Fruit fly (Drosophila melanogaster) whole organism, embryonic: ENCODE results near the gene Nse1.
A peak's percentile ranks its signal among the peaks of the same experiment; 100 is the strongest.

Experiments used
- C15 ChIP-seq: fragments of 200-800 bp; sonication (Bioruptor generic); IDR thresholded peaks from 3 replicates; pipeline ENCODE4 v1.3.6; 2022; ENCODE audit warnings: missing biosample characterization, missing genetic modification characterization
- CG10209 ChIP-seq: fragments of 200-800 bp; sonication (Bioruptor generic); optimal IDR thresholded peaks from 3 replicates; lab custom pipeline; 2017; ENCODE audit warnings: missing biosample characterization, mild to moderate bottlenecking, missing genetic modification characterization, missing genetic modification reagents
- CG11723 ChIP-seq: fragments of 200-800 bp; sonication (Bioruptor generic); optimal IDR thresholded peaks from 2 replicates; lab custom pipeline; 2017; ENCODE audit warnings: missing biosample characterization, mild to moderate bottlenecking, missing genetic modification characterization
- CG12744 ChIP-seq: fragments of 200-800 bp; sonication (Bioruptor generic); optimal IDR thresholded peaks from 2 replicates; lab custom pipeline; 2016; ENCODE audit warnings: missing biosample characterization, missing genetic modification characterization
- CG13296 ChIP-seq: fragments of 200-800 bp; sonication (Bioruptor generic); optimal IDR thresholded peaks from 3 replicates; lab custom pipeline; 2018; ENCODE audit warnings: missing biosample characterization, mild to moderate bottlenecking, missing genetic modification characterization
- CG17612 ChIP-seq: fragments of 200-800 bp; sonication (Bioruptor generic); IDR thresholded peaks from 2 replicates; pipeline ENCODE4 v1.3.6; 2022; ENCODE audit warnings: missing biosample characterization, missing genetic modification characterization
- CG17802 ChIP-seq: fragments of 200-800 bp; sonication (Bioruptor generic); optimal IDR thresholded peaks from 2 replicates; lab custom pipeline; 2018; ENCODE audit warnings: missing biosample characterization, mild to moderate bottlenecking, missing genetic modification characterization, moderate library complexity
- CG18262 ChIP-seq: fragments of 200-800 bp; optimal IDR thresholded peaks from 3 replicates; lab custom pipeline; 2019; ENCODE audit warnings: missing biosample characterization, mild to moderate bottlenecking, missing genetic modification characterization, moderate library complexity
- CG1832 ChIP-seq: fragments of 200-800 bp; sonication (Bioruptor generic); optimal IDR thresholded peaks from 2 replicates; lab custom pipeline; 2017; ENCODE audit warnings: missing biosample characterization, mild to moderate bottlenecking, missing genetic modification characterization, inconsistent platforms
- CG18599 ChIP-seq: fragments of 200-800 bp; sonication (Bioruptor generic); optimal IDR thresholded peaks from 3 replicates; lab custom pipeline; 2017; ENCODE audit warnings: missing biosample characterization, missing genetic modification characterization, mild to moderate bottlenecking, moderate library complexity, missing genetic modification reagents
- CG2199 ChIP-seq: fragments of 200-800 bp; sonication (Bioruptor generic); IDR thresholded peaks from 3 replicates; pipeline ENCODE4 v1.3.6; 2022; ENCODE audit warnings: missing biosample characterization, missing genetic modification characterization
- CG3065 ChIP-seq: fragments of 200-800 bp; sonication (Bioruptor generic); optimal IDR thresholded peaks from 2 replicates; lab custom pipeline; 2016; ENCODE audit warnings: missing biosample characterization, missing genetic modification characterization
- CG32767 ChIP-seq: fragments of 200-800 bp; sonication (Bioruptor generic); IDR thresholded peaks from 2 replicates; pipeline ENCODE4 v1.3.6; 2022; ENCODE audit warnings: missing biosample characterization, missing genetic modification characterization
- CG3407 ChIP-seq: fragments of 200-800 bp; sonication (Bioruptor generic); optimal IDR thresholded peaks from 2 replicates; lab custom pipeline; 2018; ENCODE audit warnings: missing biosample characterization, mild to moderate bottlenecking, missing genetic modification characterization
- CG3726 ChIP-seq: fragments of 200-800 bp; sonication (Bioruptor generic); IDR thresholded peaks from 3 replicates; pipeline ENCODE4, ENCODE4 v1.3.6; 2022; ENCODE audit warnings: missing biosample characterization, missing genetic modification characterization
- CG3838 ChIP-seq: fragments of 200-800 bp; sonication (Bioruptor generic); optimal IDR thresholded peaks from 3 replicates; lab custom pipeline; 2016; ENCODE audit warnings: missing biosample characterization, missing genetic modification characterization
- CG5180 ChIP-seq: fragments of 200-800 bp; sonication (Bioruptor generic); optimal IDR thresholded peaks from 3 replicates; lab custom pipeline; 2017; ENCODE audit warnings: missing biosample characterization, missing genetic modification characterization, mild to moderate bottlenecking, moderate library complexity, missing genetic modification reagents
- CG7271 ChIP-seq: fragments of 200-800 bp; sonication (Bioruptor generic); optimal IDR thresholded peaks from 2 replicates; lab custom pipeline; 2018; ENCODE audit warnings: missing biosample characterization, mild to moderate bottlenecking, missing genetic modification characterization, moderate library complexity
- CG8089 ChIP-seq: fragments of 200-800 bp; sonication (Bioruptor generic); optimal IDR thresholded peaks from 3 replicates; lab custom pipeline; 2016; ENCODE audit warnings: missing biosample characterization, missing genetic modification characterization
- CG9437 ChIP-seq: fragments of 200-800 bp; sonication (Bioruptor generic); optimal IDR thresholded peaks from 2 replicates; lab custom pipeline; 2018; ENCODE audit warnings: missing biosample characterization, mild to moderate bottlenecking, missing genetic modification characterization
- CG9817 ChIP-seq: fragments of 200-800 bp; sonication (Bioruptor generic); optimal IDR thresholded peaks from 2 replicates; lab custom pipeline; 2018; ENCODE audit warnings: missing biosample characterization, mild to moderate bottlenecking, missing genetic modification characterization, moderate library complexity
- Dip2 ChIP-seq: fragments of 200-800 bp; sonication (Bioruptor generic); IDR thresholded peaks from 2 replicates; pipeline ENCODE4 v1.3.6; 2022; ENCODE audit warnings: missing biosample characterization, missing genetic modification characterization
- Dll ChIP-seq: fragments of 200-800 bp; sonication (Bioruptor generic); IDR thresholded peaks from 4 replicates; pipeline ENCODE4 v1.3.6; 2022; ENCODE audit warnings: missing biosample characterization, missing genetic modification characterization; ENCODE audit not compliant: partially characterized antibody
- Dp ChIP-seq: fragments of 200-800 bp; sonication (Bioruptor generic); optimal IDR thresholded peaks from 2 replicates; lab custom pipeline; 2018; ENCODE audit warnings: missing biosample characterization, mild to moderate bottlenecking, missing genetic modification characterization, moderate library complexity
- Drgx ChIP-seq: fragments of 200-800 bp; sonication (Bioruptor generic); IDR thresholded peaks from 2 replicates; pipeline ENCODE4 v1.3.6; 2022; ENCODE audit warnings: missing biosample characterization, missing genetic modification characterization
- E2f1 ChIP-seq: fragments of 200-800 bp; sonication (Bioruptor generic); IDR thresholded peaks from 2 replicates; pipeline ENCODE4 v1.3.6; 2022; ENCODE audit warnings: missing biosample characterization, missing genetic modification characterization
- Ets97D ChIP-seq: fragments of 200-800 bp; sonication (Bioruptor generic); optimal IDR thresholded peaks from 3 replicates; lab custom pipeline; 2016; ENCODE audit warnings: missing biosample characterization, missing genetic modification characterization
- Gug ChIP-seq: fragments of 200-800 bp; sonication (Bioruptor generic); IDR thresholded peaks from 4 replicates; pipeline ENCODE4 v1.3.6; 2022; ENCODE audit warnings: missing biosample characterization, missing genetic modification characterization
- Hr51 ChIP-seq, 2 experiments: fragments of 200-800 bp; sonication (Bioruptor generic); optimal IDR thresholded peaks; 2 replicates in 1 of 2; 3 replicates in 1 of 2; lab custom pipeline; 2016 to 2018; ENCODE audit warnings: missing biosample characterization in 2 of 2, missing genetic modification characterization in 2 of 2, mild to moderate bottlenecking in 1 of 2, moderate library complexity in 1 of 2
- Mrtf ChIP-seq: fragments of 200-800 bp; sonication (Bioruptor generic); IDR thresholded peaks from 3 replicates; pipeline ENCODE4 v1.3.6; 2022; ENCODE audit warnings: missing biosample characterization, missing genetic modification characterization
- NK7.1 ChIP-seq: fragments of 200-800 bp; sonication (Bioruptor generic); optimal IDR thresholded peaks from 3 replicates; lab custom pipeline; 2016; ENCODE audit warnings: missing biosample characterization, missing genetic modification characterization
- Pdp1 ChIP-seq, 2 experiments: fragments of 200-800 bp; sonication (Bioruptor generic); optimal IDR thresholded peaks; 3 replicates each; lab custom pipeline; 2016; ENCODE audit warnings: missing biosample characterization in 2 of 2, missing genetic modification characterization in 2 of 2, mild to moderate bottlenecking in 1 of 2, moderate library complexity in 1 of 2
- ash1 ChIP-seq: fragments of 200-800 bp; sonication (Bioruptor generic); optimal IDR thresholded peaks from 2 replicates; lab custom pipeline; 2018; ENCODE audit warnings: missing biosample characterization, mild to moderate bottlenecking, missing genetic modification characterization
- bsh ChIP-seq, 2 experiments: fragments of 200-800 bp; sonication (Bioruptor generic); optimal IDR thresholded peaks; 2 replicates each; lab custom pipeline; 2017 to 2018; ENCODE audit warnings: mild to moderate bottlenecking in 2 of 2, missing biosample characterization in 2 of 2, missing genetic modification characterization in 2 of 2, moderate library complexity in 1 of 2
- chn ChIP-seq: fragments of 200-800 bp; sonication (Bioruptor generic); optimal IDR thresholded peaks from 2 replicates; lab custom pipeline; 2016; ENCODE audit warnings: missing biosample characterization, missing genetic modification characterization
- crol ChIP-seq: fragments of 200-800 bp; sonication (Bioruptor generic); IDR thresholded peaks from 2 replicates; pipeline ENCODE4 v1.3.6; 2022; ENCODE audit warnings: missing biosample characterization, missing genetic modification characterization
- crp ChIP-seq, 2 experiments: fragments of 200-800 bp; sonication (Bioruptor generic); optimal IDR thresholded peaks; 2 replicates in 1 of 2; 3 replicates in 1 of 2; lab custom pipeline; 2017; ENCODE audit warnings: missing biosample characterization in 2 of 2, missing genetic modification characterization in 2 of 2, mild to moderate bottlenecking in 1 of 2, moderate library complexity in 1 of 2
- dati ChIP-seq: fragments of 200-800 bp; sonication (Bioruptor generic); IDR thresholded peaks from 2 replicates; pipeline ENCODE4 v1.3.6; 2022; ENCODE audit warnings: missing biosample characterization, missing genetic modification characterization
- dmrt11E ChIP-seq: fragments of 200-800 bp; sonication (Bioruptor generic); optimal IDR thresholded peaks from 3 replicates; lab custom pipeline; 2018; ENCODE audit warnings: missing biosample characterization, mild to moderate bottlenecking, missing genetic modification characterization, moderate library complexity
- grau ChIP-seq: fragments of 200-800 bp; optimal IDR thresholded peaks from 3 replicates; lab custom pipeline; 2019; ENCODE audit warnings: missing biosample characterization, mild to moderate bottlenecking, missing genetic modification characterization, moderate library complexity
- hth ChIP-seq: fragments of >200 bp; optimal IDR thresholded peaks from 2 replicates; lab custom pipeline; 2017; ENCODE audit warnings: inconsistent platforms
- jumu ChIP-seq: fragments of 200-800 bp; sonication (Bioruptor generic); optimal IDR thresholded peaks from 3 replicates; lab custom pipeline; 2016; ENCODE audit warnings: missing biosample characterization, missing genetic modification characterization
- oc ChIP-seq: fragments of 200-800 bp; sonication (Bioruptor generic); optimal IDR thresholded peaks from 2 replicates; lab custom pipeline; 2018; ENCODE audit warnings: missing biosample characterization, mild to moderate bottlenecking, missing genetic modification characterization, moderate library complexity
- peb ChIP-seq: fragments of 200-800 bp; sonication (Bioruptor generic); IDR thresholded peaks from 2 replicates; pipeline ENCODE4 v1.3.6; 2022; ENCODE audit warnings: missing biosample characterization, missing genetic modification characterization
- sisA ChIP-seq: fragments of 200-800 bp; sonication (Bioruptor generic); IDR thresholded peaks from 2 replicates; pipeline ENCODE4 v1.3.6; 2022; ENCODE audit warnings: missing biosample characterization, missing genetic modification characterization
- tap ChIP-seq: fragments of 200-800 bp; optimal IDR thresholded peaks from 3 replicates; lab custom pipeline; 2019; ENCODE audit warnings: missing biosample characterization, mild to moderate bottlenecking, missing genetic modification characterization, moderate library complexity
- tin ChIP-seq: fragments of 200-800 bp; sonication (Bioruptor generic); optimal IDR thresholded peaks from 3 replicates; lab custom pipeline; 2016; ENCODE audit warnings: missing biosample characterization, missing genetic modification characterization
- tna ChIP-seq: fragments of 200-800 bp; sonication (Bioruptor generic); IDR thresholded peaks from 2 replicates; pipeline ENCODE4 v1.3.6; 2022; ENCODE audit warnings: missing biosample characterization, missing genetic modification characterization; ENCODE audit not compliant: partially characterized antibody
- wek ChIP-seq: fragments of 200-800 bp; sonication (Bioruptor generic); optimal IDR thresholded peaks from 3 replicates; lab custom pipeline; 2018; ENCODE audit warnings: missing biosample characterization, mild to moderate bottlenecking, missing genetic modification characterization, moderate library complexity

Nse1 gene

DNA sequence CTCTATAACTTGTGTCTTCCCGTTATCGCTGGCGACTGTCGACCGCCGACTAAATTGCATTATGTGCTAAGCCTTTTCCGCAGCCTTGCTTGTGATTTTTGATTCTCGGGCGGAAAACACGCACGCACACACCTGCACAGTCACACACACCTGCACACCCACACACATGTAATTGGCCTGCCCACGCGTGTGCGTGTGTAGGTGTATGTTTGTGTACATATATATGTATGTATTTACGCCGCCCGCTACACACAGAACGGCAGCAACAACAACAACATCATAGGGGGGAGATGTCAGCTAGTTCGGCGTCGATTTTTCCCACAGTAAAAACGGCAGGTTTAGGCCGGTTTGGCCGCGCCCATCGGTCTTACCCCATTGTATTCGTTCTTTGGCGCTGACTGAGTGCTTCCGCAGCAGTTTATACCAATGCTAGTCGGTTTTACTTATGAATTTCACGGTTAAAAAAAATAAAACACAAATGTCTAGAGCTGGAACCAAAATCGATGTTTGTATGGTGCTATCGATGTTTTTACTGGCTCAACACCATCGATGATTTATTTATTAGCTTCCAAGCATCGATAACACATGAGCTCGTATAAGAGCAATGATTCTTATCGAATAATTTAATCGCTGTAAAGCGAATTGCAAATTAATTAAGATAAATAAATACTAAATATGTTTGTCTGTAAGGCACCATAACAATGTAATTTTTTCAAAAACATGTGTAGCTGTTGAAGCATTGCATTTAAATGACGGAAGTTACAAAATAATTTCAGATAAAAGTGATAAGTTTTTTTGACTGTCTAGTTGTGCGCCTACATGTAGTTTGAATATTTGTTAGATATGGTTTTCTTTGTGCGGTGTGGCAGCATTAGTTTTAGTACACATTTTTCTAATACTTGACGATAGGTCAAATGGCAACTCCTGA, 45.7 kb upstream of the Nse1 start, which contains the start of gene homer (continued):
- TF ChIP-seq bsh (GFP tag; optimal IDR thresholded peaks at IDR 0.05; lab: Kevin White, UChicago) (no peak), CG9817 (no peak), oc (tag; lab: Kevin White, UChicago) (no peak), crp (GFP tag; optimal IDR thresholded peaks at IDR 0.05; lab: Kevin White, UChicago) (no peak), Drgx (GFP tag; lab: Robert Waterston, UW) (no peak), peb (no peak), CG2199 (no peak), chn (GFP tag; lab: Kevin White, UChicago) (no peak), dmrt11E (peak; percentile 4), CG13296 (peak; percentile 33), tin (GFP tag; lab: Kevin White, UChicago) (peak; percentile 8), ash1 (GFP tag; lab: Kevin White, UChicago) (no peak), CG17612 (GFP tag; lab: Robert Waterston, UW) (no peak), CG9437 (GFP tag; lab: Kevin White, UChicago) (no peak), tna (GFP tag; lab: Robert Waterston, UW) (peak; percentile 96), CG17802 (no peak), CG32767 (GFP tag; lab: Robert Waterston, UW) (peak; percentile 53; the same call in 1 of the 2 replicates), CG10209 (GFP tag; lab: Kevin White, UChicago) (no peak), CG1832 (GFP tag; lab: Kevin White, UChicago) (no peak), Gug (GFP tag; lab: Robert Waterston, UW) (no peak), CG18262 (tag; lab: Kevin White, UChicago) (peak; percentile 19), dati (GFP tag; lab: Robert Waterston, UW) (no peak), crol (GFP tag; lab: Robert Waterston, UW) (0 out of 2 replicates have a peak, but pooled peaks have one; percentile 35), grau (tag; lab: Kevin White, UChicago) (no peak), Dp (GFP tag; lab: Kevin White, UChicago) (peak; percentile 62), Dll (GFP tag; lab: Robert Waterston, UW) (peak; percentile 92; the same call in 3 of the 4 replicates), NK7.1 (GFP tag; lab: Kevin White, UChicago) (no peak), CG3407 (GFP tag; lab: Kevin White, UChicago) (no peak), jumu (GFP tag; lab: Kevin White, UChicago) (no peak), Pdp1 (GFP tag; optimal IDR thresholded peaks at IDR 0.05; lab: Kevin White, UChicago) (no peak), tap (tag; lab: Kevin White, UChicago) (no peak), CG11723 (GFP tag; lab: Kevin White, UChicago) (no peak), Mrtf (GFP tag; lab: Robert Waterston, UW) (no peak), sisA (GFP tag; lab: Robert Waterston, UW) (no peak), CG8089 (no peak), wek (GFP tag; lab: Kevin White, UChicago) (no peak), CG3726 (no peak), Hr51 (GFP tag; optimal IDR thresholded peaks at IDR 0.05; lab: Kevin White, UChicago) (no peak), CG3065 (GFP tag; lab: Kevin White, UChicago) (no peak), C15 (GFP tag; lab: Robert Waterston, UW) (no peak), CG5180 (no peak), CG7271 (tag; lab: Kevin White, UChicago) (no peak), CG12744 (GFP tag; lab: Kevin White, UChicago) (no peak), hth (lab: Kevin White, UChicago) (no peak), E2f1 (GFP tag; lab: Robert Waterston, UW) (no peak), CG18599 (GFP tag; lab: Kevin White, UChicago) (no peak), Ets97D (GFP tag; lab: Kevin White, UChicago) (no peak), CG3838 (no peak), Dip2 (no peak)
